Fruit fly (Drosophila melanogaster) whole organism, embryonic: ENCODE data around the gene Teh1.

Experiments used
- Asciz ChIP-seq: fragments of 200-800 bp; sonication (Bioruptor generic); optimal IDR thresholded peaks from 2 replicates; lab custom pipeline; 2017; ENCODE audit warnings: missing biosample characterization, mild to moderate bottlenecking, missing genetic modification characterization, missing genetic modification reagents
- Bdp1 ChIP-seq: fragments of 200-800 bp; sonication (Bioruptor generic); optimal IDR thresholded peaks from 3 replicates; lab custom pipeline; 2016; ENCODE audit warnings: missing biosample characterization, missing genetic modification characterization
- CG11093 ChIP-seq: fragments of 200-800 bp; sonication (Bioruptor generic); IDR thresholded peaks from 3 replicates; pipeline ENCODE4 v1.3.6; 2022; ENCODE audit warnings: missing biosample characterization, missing genetic modification characterization
- CG12155 ChIP-seq: fragments of 200-800 bp; sonication (Bioruptor generic); optimal IDR thresholded peaks from 3 replicates; lab custom pipeline; 2016; ENCODE audit warnings: missing biosample characterization, missing genetic modification characterization
- CG13287 ChIP-seq: fragments of 200-800 bp; sonication (Bioruptor generic); IDR thresholded peaks from 2 replicates; pipeline ENCODE4 v1.3.6; 2022; ENCODE audit warnings: missing biosample characterization, missing genetic modification characterization; ENCODE audit not compliant: partially characterized antibody
- CG14014 ChIP-seq: fragments of 200-800 bp; sonication (Bioruptor generic); IDR thresholded peaks from 2 replicates; pipeline ENCODE4 v1.3.6; 2022; ENCODE audit warnings: missing biosample characterization, missing genetic modification characterization
- CG15601 ChIP-seq: fragments of 200-800 bp; sonication (Bioruptor generic); optimal IDR thresholded peaks from 3 replicates; lab custom pipeline; 2019; ENCODE audit warnings: missing biosample characterization, mild to moderate bottlenecking, missing genetic modification characterization, moderate library complexity
- CG18599 ChIP-seq: fragments of 200-800 bp; sonication (Bioruptor generic); optimal IDR thresholded peaks from 3 replicates; lab custom pipeline; 2017; ENCODE audit warnings: missing biosample characterization, missing genetic modification characterization, mild to moderate bottlenecking, moderate library complexity, missing genetic modification reagents
- CG2712 ChIP-seq: fragments of 200-800 bp; optimal IDR thresholded peaks from 3 replicates; lab custom pipeline; 2019; ENCODE audit warnings: missing biosample characterization, mild to moderate bottlenecking, missing genetic modification characterization, moderate library complexity
- CG32772 ChIP-seq: fragments of 200-800 bp; sonication (Bioruptor generic); IDR thresholded peaks from 2 replicates; pipeline ENCODE4 v1.3.6; 2022; ENCODE audit warnings: missing biosample characterization, missing genetic modification characterization
- CG33213 ChIP-seq: fragments of 200-800 bp; sonication (Bioruptor generic); optimal IDR thresholded peaks from 3 replicates; lab custom pipeline; 2016; ENCODE audit warnings: missing biosample characterization, missing genetic modification characterization
- CG4424 ChIP-seq: fragments of 200-800 bp; sonication (Bioruptor generic); optimal IDR thresholded peaks from 3 replicates; lab custom pipeline; 2016; ENCODE audit warnings: missing biosample characterization, missing genetic modification characterization
- CG6683 ChIP-seq: fragments of 200-800 bp; sonication (Bioruptor generic); optimal IDR thresholded peaks from 2 replicates; lab custom pipeline; 2017; ENCODE audit warnings: missing biosample characterization, mild to moderate bottlenecking, missing genetic modification characterization, missing genetic modification reagents
- CG7357 ChIP-seq: fragments of 200-800 bp; sonication (Bioruptor generic); IDR thresholded peaks from 3 replicates; pipeline ENCODE4 v1.3.6; 2022; ENCODE audit warnings: missing biosample characterization, missing genetic modification characterization
- CG8290 ChIP-seq, 3 experiments: fragments of 200-800 bp; sonication (Bioruptor generic); optimal IDR thresholded peaks; 2 replicates each; lab custom pipeline; 2016 to 2019; ENCODE audit warnings: missing biosample characterization in 3 of 3, missing genetic modification characterization in 3 of 3, mild to moderate bottlenecking in 2 of 3, moderate library complexity in 1 of 3
- Dbx ChIP-seq: fragments of 200-800 bp; sonication (Bioruptor generic); IDR thresholded peaks from 3 replicates; pipeline ENCODE4 v1.3.6; 2022; ENCODE audit warnings: missing biosample characterization, missing genetic modification characterization
- Ets65A ChIP-seq: fragments of 200-800 bp; sonication (Bioruptor generic); peaks from one replicate; lab custom pipeline; 2016; ENCODE audit warnings: missing biosample characterization, missing genetic modification characterization
- Fer1 ChIP-seq: fragments of 200-800 bp; sonication (Bioruptor generic); optimal IDR thresholded peaks from 2 replicates; lab custom pipeline; 2017; ENCODE audit warnings: missing biosample characterization, mild to moderate bottlenecking, missing genetic modification characterization
- HLH4C ChIP-seq: fragments of 200-800 bp; sonication (Bioruptor generic); IDR thresholded peaks from 3 replicates; pipeline ENCODE4 v1.3.6; 2022; ENCODE audit warnings: missing biosample characterization, missing genetic modification characterization; ENCODE audit not compliant: partially characterized antibody
- Hr3 ChIP-seq: fragments of 200-800 bp; sonication (Bioruptor generic); optimal IDR thresholded peaks from 3 replicates; lab custom pipeline; 2016; ENCODE audit warnings: missing biosample characterization, missing genetic modification characterization
- Hsf ChIP-seq: fragments of 200-800 bp; sonication (Bioruptor generic); optimal IDR thresholded peaks from 3 replicates; lab custom pipeline; 2016; ENCODE audit warnings: missing biosample characterization, missing genetic modification characterization
- Jarid2 ChIP-seq: fragments of 200-800 bp; sonication (Bioruptor generic); optimal IDR thresholded peaks from 3 replicates; lab custom pipeline; 2017; ENCODE audit warnings: mild to moderate bottlenecking, missing biosample characterization, missing genetic modification reagents, missing genetic modification characterization
- MESR4 ChIP-seq: fragments of 200-800 bp; sonication (Bioruptor generic); optimal IDR thresholded peaks from 2 replicates; lab custom pipeline; 2018; ENCODE audit warnings: missing biosample characterization, mild to moderate bottlenecking, missing genetic modification characterization, moderate library complexity
- Meics ChIP-seq: fragments of 200-800 bp; sonication (Bioruptor generic); optimal IDR thresholded peaks from 2 replicates; lab custom pipeline; 2017; ENCODE audit warnings: missing biosample characterization, mild to moderate bottlenecking, missing genetic modification characterization
- Sin3A ChIP-seq: fragments of >200 bp; optimal IDR thresholded peaks from 2 replicates; lab custom pipeline; 2018
- bcd ChIP-seq: fragments of 200-800 bp; sonication (Bioruptor generic); optimal IDR thresholded peaks from 2 replicates; lab custom pipeline; 2017; ENCODE audit warnings: missing biosample characterization, mild to moderate bottlenecking, missing genetic modification characterization
- bsh ChIP-seq, 2 experiments: fragments of 200-800 bp; sonication (Bioruptor generic); optimal IDR thresholded peaks; 2 replicates each; lab custom pipeline; 2017 to 2018; ENCODE audit warnings: mild to moderate bottlenecking in 2 of 2, missing biosample characterization in 2 of 2, missing genetic modification characterization in 2 of 2, moderate library complexity in 1 of 2
- caup ChIP-seq: fragments of 200-800 bp; sonication (Bioruptor generic); optimal IDR thresholded peaks from 3 replicates; lab custom pipeline; 2017; ENCODE audit warnings: missing biosample characterization, mild to moderate bottlenecking, missing genetic modification characterization, moderate library complexity; ENCODE audit not compliant: severe bottlenecking
- croc ChIP-seq: fragments of 200-800 bp; sonication (Bioruptor generic); conservative IDR thresholded peaks from 3 replicates; pipeline ENCODE4 v1.3.6; 2022; ENCODE audit warnings: missing biosample characterization, missing genetic modification characterization
- eyg ChIP-seq: fragments of 200-800 bp; sonication (Bioruptor generic); optimal IDR thresholded peaks from 3 replicates; lab custom pipeline; 2016; ENCODE audit warnings: missing biosample characterization, missing genetic modification characterization
- gsb-n ChIP-seq: fragments of 200-800 bp; sonication (Bioruptor generic); optimal IDR thresholded peaks from 3 replicates; lab custom pipeline; 2018; ENCODE audit warnings: missing biosample characterization, mild to moderate bottlenecking, missing genetic modification characterization
- her ChIP-seq: fragments of 200-800 bp; sonication (Bioruptor generic); optimal IDR thresholded peaks from 2 replicates; lab custom pipeline; 2016; ENCODE audit warnings: missing biosample characterization, missing genetic modification characterization
- hkb ChIP-seq, 2 experiments: fragments of 200-800 bp in 1 of 2; fragments of >200 bp in 1 of 2; sonication (Bioruptor generic) in 1 of 2; IDR thresholded peaks in 1 of 2; optimal IDR thresholded peaks in 1 of 2; 2 replicates each; pipeline versions ENCODE4 v1.3.6 to Lab custom; 2017 to 2022; ENCODE audit warnings: missing biosample characterization in 1 of 2, missing genetic modification characterization in 1 of 2
- jigr1 ChIP-seq: fragments of 200-800 bp; sonication (Bioruptor generic); IDR thresholded peaks from 3 replicates; pipeline ENCODE4 v1.3.6; 2022; ENCODE audit warnings: missing biosample characterization, missing genetic modification characterization
- maf-S ChIP-seq: fragments of 200-800 bp; sonication (Bioruptor generic); optimal IDR thresholded peaks from 2 replicates; lab custom pipeline; 2016; ENCODE audit warnings: missing biosample characterization, missing genetic modification characterization
- pum ChIP-seq: fragments of 200-800 bp; sonication (Bioruptor generic); optimal IDR thresholded peaks from 2 replicates; lab custom pipeline; 2016; ENCODE audit warnings: missing biosample characterization, missing genetic modification characterization
- pzg ChIP-seq: fragments of 200-800 bp; sonication (Bioruptor generic); optimal IDR thresholded peaks from 3 replicates; lab custom pipeline; 2018; ENCODE audit warnings: missing biosample characterization, mild to moderate bottlenecking, missing genetic modification characterization, moderate library complexity
- row ChIP-seq: fragments of 200-800 bp; sonication (Bioruptor generic); IDR thresholded peaks from 3 replicates; pipeline ENCODE4 v1.3.6; 2022; ENCODE audit warnings: missing biosample characterization, missing genetic modification characterization
- sima ChIP-seq: fragments of 200-800 bp; sonication (Bioruptor generic); optimal IDR thresholded peaks from 2 replicates; lab custom pipeline; 2016; ENCODE audit warnings: missing biosample characterization, missing genetic modification characterization
- slbo ChIP-seq: fragments of 200-800 bp; sonication (Bioruptor generic); IDR thresholded peaks from 2 replicates; pipeline ENCODE4 v1.3.6; 2022; ENCODE audit warnings: missing biosample characterization, missing genetic modification characterization
- tgo ChIP-seq: fragments of 200-800 bp; sonication (Bioruptor generic); IDR thresholded peaks from 3 replicates; pipeline ENCODE4 v1.3.6; 2022; ENCODE audit warnings: missing biosample characterization, missing genetic modification characterization
- tin ChIP-seq: fragments of 200-800 bp; sonication (Bioruptor generic); optimal IDR thresholded peaks from 3 replicates; lab custom pipeline; 2016; ENCODE audit warnings: missing biosample characterization, missing genetic modification characterization
- tio ChIP-seq: fragments of 200-800 bp; sonication (Bioruptor generic); optimal IDR thresholded peaks from 2 replicates; lab custom pipeline; 2017; ENCODE audit warnings: missing biosample characterization, missing genetic modification characterization, inconsistent platforms
- tll ChIP-seq, 2 experiments: fragments of 200-800 bp in 1 of 2; fragments of >200 bp in 1 of 2; sonication (Bioruptor generic) in 1 of 2; optimal IDR thresholded peaks; 2 replicates each; lab custom pipeline; 2017 to 2019; ENCODE audit warnings: missing biosample characterization in 2 of 2, missing genetic modification characterization in 2 of 2, mild to moderate bottlenecking in 1 of 2, moderate library complexity in 1 of 2
- trem ChIP-seq: fragments of 200-800 bp; optimal IDR thresholded peaks from 3 replicates; lab custom pipeline; 2019; ENCODE audit warnings: missing biosample characterization, mild to moderate bottlenecking, missing genetic modification characterization, moderate library complexity
- tup ChIP-seq: fragments of 200-800 bp; sonication (Bioruptor generic); optimal IDR thresholded peaks from 2 replicates; lab custom pipeline; 2016; ENCODE audit warnings: missing biosample characterization, mild to moderate bottlenecking, missing genetic modification characterization, moderate library complexity
- unc-4 ChIP-seq: fragments of 200-800 bp; sonication (Bioruptor generic); IDR thresholded peaks from 2 replicates; pipeline ENCODE4 v1.3.6; 2022; ENCODE audit warnings: missing biosample characterization, missing genetic modification characterization; ENCODE audit not compliant: partially characterized antibody

Gene Teh1

dm6 chr3R:9800644-9801330 lies 67.1 kb downstream of the Teh1 start, which contains the start of the genes CG9467 and CG8526 (continued):
- TF ChIP-seq CG15601 (peak; percentile 65), croc (GFP tag; lab: Robert Waterston, UW) (peak; percentile 52; the same call in 2 of the 3 replicates), unc-4 (GFP tag; lab: Robert Waterston, UW) (peak; percentile 80), hkb (optimal IDR thresholded peaks at IDR 0.05; lab: Kevin White, UChicago) (no peak), hkb (GFP tag; IDR thresholded peaks at IDR 0.05; lab: Robert Waterston, UW) (no peak), Hsf (GFP tag; lab: Kevin White, UChicago) (peak; percentile 60), tll (GFP tag; optimal IDR thresholded peaks at IDR 0.05; lab: Kevin White, UChicago) (peak in 1 of 2 experiments; percentile 44), eyg (GFP tag; lab: Kevin White, UChicago) (no peak), Asciz (GFP tag; lab: Kevin White, UChicago) (no peak), tin (peak; percentile 76), bcd (GFP tag; lab: Kevin White, UChicago) (peak; percentile 67), gsb-n (no peak), Bdp1 (peak; percentile 15), CG6683 (GFP tag; lab: Kevin White, UChicago) (no peak), CG7357 (GFP tag; lab: Robert Waterston, UW) (peak; percentile 50; the same call in 1 of the 3 replicates), Sin3A (lab: Kevin White, UChicago) (peak; percentile 59), Dbx (peak; percentile 70; the same call in 2 of the 3 replicates), Fer1 (peak; percentile 53), MESR4 (GFP tag; lab: Kevin White, UChicago) (peak; percentile 86), CG18599 (no peak), CG13287 (GFP tag; lab: Robert Waterston, UW) (peak; percentile 84), slbo (GFP tag; lab: Robert Waterston, UW) (peak; percentile 86), sima (GFP tag; lab: Kevin White, UChicago) (no peak), caup (GFP tag; lab: Kevin White, UChicago) (peak; percentile 49), jigr1 (GFP tag; lab: Robert Waterston, UW) (peak; percentile 57; the same call in 2 of the 3 replicates), row (GFP tag; lab: Robert Waterston, UW) (peak; percentile 97), CG8290 (GFP tag; optimal IDR thresholded peaks at IDR 0.05; lab: Kevin White, UChicago) (peak; percentile 60), CG8290 (tag; optimal IDR thresholded peaks at IDR 0.05; lab: Kevin White, UChicago) (no peak), her (GFP tag; lab: Kevin White, UChicago) (no peak), Jarid2 (GFP tag; lab: Kevin White, UChicago) (no peak), Hr3 (GFP tag; lab: Kevin White, UChicago) (peak; percentile 74), CG32772 (GFP tag; lab: Robert Waterston, UW) (peak; percentile 51; the same call in 1 of the 2 replicates), bsh (GFP tag; optimal IDR thresholded peaks at IDR 0.05; lab: Kevin White, UChicago) (peak in 1 of 2 experiments; percentile 48), CG33213 (GFP tag; lab: Kevin White, UChicago) (peak; percentile 16), pzg (GFP tag; lab: Kevin White, UChicago) (peak; percentile 58), tio (GFP tag; lab: Kevin White, UChicago) (no peak), Meics (GFP tag; lab: Kevin White, UChicago) (peak; percentile 55), CG4424 (GFP tag; lab: Kevin White, UChicago) (peak; percentile 76), CG14014 (0 out of 2 replicates have a peak, but pooled peaks have one; percentile 38), pum (peak; percentile 15), CG11093 (GFP tag; lab: Robert Waterston, UW) (0 out of 3 replicates have a peak, but pooled peaks have one; percentile 41), Ets65A (GFP tag; lab: Kevin White, UChicago) (peak; percentile 93), maf-S (GFP tag; lab: Kevin White, UChicago) (peak; percentile 2), tgo (GFP tag; lab: Robert Waterston, UW) (peak; percentile 48; the same call in 2 of the 3 replicates), CG12155 (GFP tag; lab: Kevin White, UChicago) (peak; percentile 59), tup (peak; percentile 13), HLH4C (GFP tag; lab: Robert Waterston, UW) (peak; percentile 71), CG2712 (tag; lab: Kevin White, UChicago) (peak; percentile 80), trem (tag; lab: Kevin White, UChicago) (peak; percentile 79)
